Worm (Caenorhabditis elegans): ENCODE results near the gene vha-19.

vha-19 gene

DNA sequence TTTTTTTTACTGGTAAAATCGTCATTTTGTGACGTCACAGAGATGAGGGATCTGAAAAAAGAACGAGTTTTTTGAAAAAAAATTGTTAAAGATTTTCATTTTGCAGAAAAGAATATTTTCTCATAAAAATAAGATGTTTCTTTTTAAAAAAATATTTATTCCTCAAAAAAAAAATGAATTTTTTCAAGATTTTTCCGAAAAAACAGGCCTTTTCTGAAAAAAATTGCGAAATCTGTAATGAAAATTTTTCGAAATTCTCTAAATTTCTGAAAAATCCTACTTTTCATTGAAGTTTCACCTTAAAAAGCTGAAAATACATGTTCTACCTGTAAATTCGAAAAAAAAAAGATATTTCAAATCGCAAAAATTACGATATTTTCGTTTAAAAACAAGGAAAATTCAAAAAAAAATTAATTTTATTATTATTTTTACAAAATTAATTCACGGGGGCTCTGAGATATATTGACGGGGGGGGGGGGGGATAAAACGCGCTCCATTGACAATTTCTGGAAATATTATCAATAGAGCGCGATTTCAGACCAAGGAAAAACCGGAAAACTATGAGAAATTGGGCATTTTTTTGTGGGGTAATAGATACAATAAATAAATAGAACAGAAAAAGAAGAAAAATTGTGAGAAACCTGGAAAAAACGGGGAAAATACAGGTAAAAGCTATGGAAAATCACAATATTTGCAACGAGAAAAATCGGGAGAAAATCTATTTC, 9.2 kb downstream of the vha-19 start, which contains the start of gene otub-4:
TSS of gene otub-4 (minus strand) at position 51 of the 725 bp plus-strand sequence.
- TF ChIP-seq ceh-14 (tag; optimal IDR thresholded peaks at IDR 0.05) (no peak), unc-86 (tag; optimal IDR thresholded peaks at IDR 0.05) (no peak), gmeb-2 (tag; optimal IDR thresholded peaks at IDR 0.05) (no peak), ceh-34 (tag; optimal IDR thresholded peaks at IDR 0.05) (no peak), K09A11.1 (tag; optimal IDR thresholded peaks at IDR 0.05; ENCODE audit: insufficient read depth) (no peak), hlh-8 (tag; optimal IDR thresholded peaks at IDR 0.05) (no peak), pqm-1 (tag; optimal IDR thresholded peaks at IDR 0.05) (no peak), tbx-2 (tag; optimal IDR thresholded peaks at IDR 0.05) (no peak), unc-55 (GFP tag; optimal IDR thresholded peaks at IDR 0.05) (no peak), ceh-2 (tag; optimal IDR thresholded peaks at IDR 0.05) (no peak), ceh-45 (GFP tag; IDR thresholded peaks at IDR 0.05) (no peak), pha-4 (tag; optimal IDR thresholded peaks at IDR 0.05) (no peak)

DNA sequence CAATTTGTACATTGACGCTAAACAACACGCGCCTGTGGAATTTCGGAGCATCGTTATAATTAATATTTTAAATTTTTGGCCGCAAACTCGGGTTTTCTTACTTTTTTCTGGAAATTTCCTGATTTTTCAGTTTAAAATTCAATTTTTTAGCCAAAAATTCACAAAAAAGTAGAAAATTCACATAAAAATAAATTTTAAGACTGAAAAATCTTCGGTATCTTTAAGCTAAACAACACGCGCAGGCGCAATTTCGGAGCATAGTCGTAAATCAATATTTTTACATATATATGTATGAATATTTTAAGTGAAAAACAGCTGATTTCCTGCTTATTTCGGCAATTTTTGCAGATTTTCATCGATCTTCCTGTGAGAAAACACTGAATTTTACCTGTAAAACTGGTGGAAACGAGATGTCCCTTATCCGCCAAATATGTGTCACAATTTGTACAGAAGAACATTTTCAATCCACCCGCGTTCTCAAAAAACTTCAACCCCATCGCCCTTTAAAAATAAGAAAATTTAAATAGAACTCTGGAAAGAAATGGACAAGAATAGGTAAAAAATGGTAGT, 13.4 kb downstream of the vha-19 start, which contains the start of gene B0546.3:
TSS of gene B0546.3 (minus strand) at position 504 of the 570 bp plus-strand sequence.
- TF ChIP-seq sox-2 (GFP tag; IDR thresholded peaks at IDR 0.05) (no peak), ceh-18 (tag; optimal IDR thresholded peaks at IDR 0.05) (no peak), tbx-7 (tag; optimal IDR thresholded peaks at IDR 0.05) (no peak), ets-4 (tag; optimal IDR thresholded peaks at IDR 0.05) (no peak), sox-4 (tag; optimal IDR thresholded peaks at IDR 0.05) (no peak), ceh-19 (GFP tag; optimal IDR thresholded peaks at IDR 0.05) (no peak), madf-2 (tag; optimal IDR thresholded peaks at IDR 0.05) (no peak), eyg-1 (tag; optimal IDR thresholded peaks at IDR 0.05) (no peak), tbx-2 (tag; optimal IDR thresholded peaks at IDR 0.05) (no peak), nhr-232 (tag; optimal IDR thresholded peaks at IDR 0.05) (no peak), fkh-10 (GFP tag; optimal IDR thresholded peaks at IDR 0.05) (no peak), hlh-30 (tag; optimal IDR thresholded peaks at IDR 0.05; ENCODE audit: insufficient read depth) (no peak), lim-6 (tag; optimal IDR thresholded peaks at IDR 0.05) (no peak), pag-3 (tag; optimal IDR thresholded peaks at IDR 0.05; ENCODE audit: borderline replicate concordance) (no peak), odd-2 (tag; optimal IDR thresholded peaks at IDR 0.05) (no peak), C08G9.2 (tag; optimal IDR thresholded peaks at IDR 0.05) (no peak), hlh-8 (tag; optimal IDR thresholded peaks at IDR 0.05) (no peak), F13H6.1 (tag; optimal IDR thresholded peaks at IDR 0.05) (no peak), pax-1 (tag; optimal IDR thresholded peaks at IDR 0.05) (no peak)

DNA sequence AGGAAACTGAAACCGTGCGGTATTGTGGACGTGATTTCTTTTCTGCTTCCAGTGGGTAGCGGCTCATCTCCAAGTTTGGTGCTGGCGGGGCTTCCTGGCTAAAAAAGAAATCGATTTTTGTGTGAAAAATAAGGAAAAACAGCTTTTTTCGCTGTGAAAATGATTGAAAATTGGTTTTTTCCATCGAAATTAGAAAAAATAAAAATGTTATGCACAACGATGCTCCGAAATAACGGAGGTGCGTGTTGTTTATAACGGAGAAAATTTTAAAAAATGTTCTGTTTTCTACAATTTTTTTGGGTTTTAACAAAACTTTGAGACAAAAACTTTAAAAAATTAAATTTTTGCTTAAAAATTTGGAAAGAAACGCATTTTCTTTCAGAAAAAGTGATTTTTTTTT, 14.2 kb downstream of the vha-19 start:
- TF ChIP-seq K09A11.1 (tag; optimal IDR thresholded peaks at IDR 0.05; ENCODE audit: insufficient read depth), result no peak
- no peak for TF ChIP-seq unc-55 (GFP tag; optimal IDR thresholded peaks at IDR 0.05)
- TF ChIP-seq rnt-1 (tag; optimal IDR thresholded peaks at IDR 0.05), result no peak
- no peak for TF ChIP-seq pax-1 (tag; optimal IDR thresholded peaks at IDR 0.05)
- no peak for TF ChIP-seq Y22D7AL.16 (tag; optimal IDR thresholded peaks at IDR 0.05)
- no peak for TF ChIP-seq nhr-11 (tag; optimal IDR thresholded peaks at IDR 0.05)
- TF ChIP-seq pqm-1 (tag; optimal IDR thresholded peaks at IDR 0.05), result no peak
- no peak for TF ChIP-seq hlh-8 (tag; optimal IDR thresholded peaks at IDR 0.05)
- no peak for TF ChIP-seq sox-2 (GFP tag; IDR thresholded peaks at IDR 0.05)
- no peak for TF ChIP-seq odd-2 (tag; optimal IDR thresholded peaks at IDR 0.05)
- no peak for TF ChIP-seq eyg-1 (tag; optimal IDR thresholded peaks at IDR 0.05)
- no peak for TF ChIP-seq mec-3 (tag; optimal IDR thresholded peaks at IDR 0.05; ENCODE audit: borderline replicate concordance)
- no peak for TF ChIP-seq hlh-15 (tag; optimal IDR thresholded peaks at IDR 0.05)
- no peak for TF ChIP-seq sox-4 (tag; optimal IDR thresholded peaks at IDR 0.05)
- TF ChIP-seq nfya-1 (tag; optimal IDR thresholded peaks at IDR 0.05), result no peak

DNA sequence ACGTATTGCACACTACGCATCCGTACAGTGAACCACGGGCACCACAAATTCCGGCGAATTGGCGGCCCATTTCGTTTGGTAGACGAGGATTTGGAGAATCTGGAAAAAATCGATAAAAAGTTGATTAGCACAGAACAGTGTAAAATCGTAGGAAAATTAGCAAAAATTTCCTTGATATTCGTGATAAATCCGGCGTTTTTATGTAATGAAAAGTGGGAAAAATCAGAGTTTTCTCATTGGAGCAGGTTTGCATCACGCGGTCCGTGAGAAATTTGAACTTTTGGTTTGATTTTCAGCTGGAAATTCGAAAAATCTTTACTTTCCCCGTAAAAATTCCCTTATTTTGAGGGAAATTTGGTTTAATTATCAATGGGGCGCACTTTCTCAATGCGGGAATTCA, 15.1 kb downstream of the vha-19 start, which contains the start of gene B0546.4:
TSS of gene B0546.4 (minus strand) at position 101 of the 400 bp plus-strand sequence.
- no peak for TF ChIP-seq tbx-7 (tag; optimal IDR thresholded peaks at IDR 0.05)
- no peak for TF ChIP-seq pha-4 (tag; optimal IDR thresholded peaks at IDR 0.05)
- no peak for TF ChIP-seq pat-9 (tag; optimal IDR thresholded peaks at IDR 0.05)
- TF ChIP-seq elt-2 (tag; optimal IDR thresholded peaks at IDR 0.05), result no peak
- no peak for TF ChIP-seq sox-4 (tag; optimal IDR thresholded peaks at IDR 0.05)
- TF ChIP-seq ceh-48 (tag; optimal IDR thresholded peaks at IDR 0.05), result no peak
- no peak for TF ChIP-seq fkh-10 (GFP tag; optimal IDR thresholded peaks at IDR 0.05)
- no peak for TF ChIP-seq ceh-6 (GFP tag; optimal IDR thresholded peaks at IDR 0.05)
- no peak for TF ChIP-seq eyg-1 (tag; optimal IDR thresholded peaks at IDR 0.05)
- no peak for TF ChIP-seq pqm-1 (tag; optimal IDR thresholded peaks at IDR 0.05)
- TF ChIP-seq ceh-31 (tag; optimal IDR thresholded peaks at IDR 0.05), result no peak
- no peak for TF ChIP-seq ceh-30 (tag; optimal IDR thresholded peaks at IDR 0.05)
- TF ChIP-seq ref-2 (tag; optimal IDR thresholded peaks at IDR 0.05), result no peak
- TF ChIP-seq hlh-8 (tag; optimal IDR thresholded peaks at IDR 0.05), result no peak
- TF ChIP-seq ceh-19 (GFP tag; optimal IDR thresholded peaks at IDR 0.05), result no peak
- TF ChIP-seq ceh-24 (tag; optimal IDR thresholded peaks at IDR 0.05), result no peak
- TF ChIP-seq nfya-1 (tag; optimal IDR thresholded peaks at IDR 0.05), result no peak
- no peak for TF ChIP-seq tbx-2 (tag; optimal IDR thresholded peaks at IDR 0.05)
